Fruit fly (Drosophila melanogaster): ENCODE data around the gene Aplip1.

Gene Aplip1

dm6 chr3L:1151691-1152090 lies 44.4 kb upstream of the Aplip1 start (continued):
- TF ChIP-seq gsb-n (tag; optimal IDR thresholded peaks at IDR 0.05) = no peak
- no peak for TF ChIP-seq Deaf1 (tag; optimal IDR thresholded peaks at IDR 0.05)
- no peak for TF ChIP-seq salm (tag; optimal IDR thresholded peaks at IDR 0.05)
- no peak for TF ChIP-seq Doc2 (GFP tag; IDR thresholded peaks at IDR 0.05)
- TF ChIP-seq CG7786 (GFP tag; optimal IDR thresholded peaks at IDR 0.05) = no peak
- TF ChIP-seq CG13287 (GFP tag; IDR thresholded peaks at IDR 0.05; ENCODE audit: partially characterized antibody) = no peak
- peak; percentile 1 for TF ChIP-seq pho (GFP tag; optimal IDR thresholded peaks at IDR 0.05)
- no peak for TF ChIP-seq B-H2 (GFP tag; optimal IDR thresholded peaks at IDR 0.05)
- no peak for TF ChIP-seq fru (optimal IDR thresholded peaks at IDR 0.05)
- TF ChIP-seq ac (GFP tag; optimal IDR thresholded peaks at IDR 0.05) = no peak
- no peak for TF ChIP-seq sim (GFP tag; IDR thresholded peaks at IDR 0.05)
- no peak for TF ChIP-seq Ravus (GFP tag; IDR thresholded peaks at IDR 0.05)
- TF ChIP-seq CG30403 (GFP tag; optimal IDR thresholded peaks at IDR 0.05) = peak; percentile 59
- TF ChIP-seq twi (tag; optimal IDR thresholded peaks at IDR 0.05) = no peak
- no peak for TF ChIP-seq lov (optimal IDR thresholded peaks at IDR 0.05)
- TF ChIP-seq lov (GFP tag; IDR thresholded peaks at IDR 0.05) = no peak
- TF ChIP-seq Dp (GFP tag; optimal IDR thresholded peaks at IDR 0.05) = no peak
- TF ChIP-seq Sry-δ (GFP tag; optimal IDR thresholded peaks at IDR 0.05) = no peak
- no peak for TF ChIP-seq ERR (GFP tag; optimal IDR thresholded peaks at IDR 0.05)
- TF ChIP-seq so (GFP tag; IDR thresholded peaks at IDR 0.05) = peak; percentile 69; the same call in 2 of the 3 replicates
- TF ChIP-seq CG17829 (tag; optimal IDR thresholded peaks at IDR 0.05) = peak; percentile 38
- TF ChIP-seq Dfd (GFP tag; optimal IDR thresholded peaks at IDR 0.05) = no peak
- no peak for TF ChIP-seq p53 (GFP tag; optimal IDR thresholded peaks at IDR 0.05)
- no peak for TF ChIP-seq eve (GFP tag; optimal IDR thresholded peaks at IDR 0.05)
- TF ChIP-seq Vsx1 (GFP tag; optimal IDR thresholded peaks at IDR 0.05) = no peak
- no peak for TF ChIP-seq CG9609 (GFP tag; optimal IDR thresholded peaks at IDR 0.05)
- peak; percentile 38; the same call in 1 of the 2 replicates for TF ChIP-seq CG7372 (GFP tag; IDR thresholded peaks at IDR 0.05)
- TF ChIP-seq gcm2 (GFP tag; optimal IDR thresholded peaks at IDR 0.05) = no peak
- no peak for TF ChIP-seq CG18011 (GFP tag; optimal IDR thresholded peaks at IDR 0.05)
- no peak for TF ChIP-seq Nf-YA (GFP tag; IDR thresholded peaks at IDR 0.05)
- no peak for TF ChIP-seq mld (GFP tag; IDR thresholded peaks at IDR 0.05; ENCODE audit: partially characterized antibody)
- TF ChIP-seq sima (GFP tag; optimal IDR thresholded peaks at IDR 0.05) = no peak
- peak; percentile 38 for TF ChIP-seq CG7556 (GFP tag; optimal IDR thresholded peaks at IDR 0.05)
- no peak for TF ChIP-seq chm (GFP tag; IDR thresholded peaks at IDR 0.05)
- no peak for TF ChIP-seq pb (GFP tag; optimal IDR thresholded peaks at IDR 0.05)
- no peak for TF ChIP-seq Optix (GFP tag; IDR thresholded peaks at IDR 0.05)
- TF ChIP-seq E2f1 (GFP tag; IDR thresholded peaks at IDR 0.05) = peak; percentile 42; the same call in 1 of the 2 replicates
- TF ChIP-seq CG7357 (GFP tag; IDR thresholded peaks at IDR 0.05) = no peak
- peak; percentile 30 for TF ChIP-seq CG10979 (tag; optimal IDR thresholded peaks at IDR 0.05)
- no peak for TF ChIP-seq zen2 (GFP tag; IDR thresholded peaks at IDR 0.05; ENCODE audit: partially characterized antibody)
- no peak for TF ChIP-seq CG8290 (GFP tag; optimal IDR thresholded peaks at IDR 0.05)
- TF ChIP-seq CG8290 (tag; optimal IDR thresholded peaks at IDR 0.05) = peak in 1 of 2 experiments; percentile 54
- TF ChIP-seq cato (GFP tag; optimal IDR thresholded peaks at IDR 0.05; ENCODE audit: borderline replicate concordance) = no peak
- TF ChIP-seq Oli (tag; optimal IDR thresholded peaks at IDR 0.05) = peak; percentile 52
- TF ChIP-seq row (GFP tag; IDR thresholded peaks at IDR 0.05) = peak; percentile 66
- TF ChIP-seq Mrtf (GFP tag; IDR thresholded peaks at IDR 0.05) = 0 out of 3 replicates have a peak, but pooled peaks have one; percentile 23
- TF ChIP-seq CG4854 (GFP tag; optimal IDR thresholded peaks at IDR 0.05) = no peak
- no peak for TF ChIP-seq CG7928 (GFP tag; optimal IDR thresholded peaks at IDR 0.05)
- peak; percentile 66 for TF ChIP-seq CG9215 (GFP tag; IDR thresholded peaks at IDR 0.05)
- TF ChIP-seq gcm (GFP tag; optimal IDR thresholded peaks at IDR 0.05) = no peak
- TF ChIP-seq sna (GFP tag; IDR thresholded peaks at IDR 0.05; ENCODE audit: partially characterized antibody) = no peak
- peak; percentile 65 for TF ChIP-seq al (GFP tag; IDR thresholded peaks at IDR 0.05)
- no peak for TF ChIP-seq CG10462 (GFP tag; optimal IDR thresholded peaks at IDR 0.05)

Measured in whole organism, embryonic.